Worm (Caenorhabditis elegans) whole organism, L4/young adult: ENCODE results near the gene C02E7.7.

Experiments used
- W03F9.2 ChIP-seq: fragments of 150-350 bp; optimal IDR thresholded peaks from 2 replicates; lab custom pipeline; 2014; ENCODE audit warnings: missing biosample characterization, missing genetic modification characterization
- dao-5 ChIP-seq: sonication (generic microtip); optimal IDR thresholded peaks from 2 replicates; lab custom pipeline; 2016; ENCODE audit warnings: missing genotype, missing genetic modification characterization, moderate library complexity, missing compliant biosample characterization
- him-1 ChIP-seq: sonication (generic microtip); optimal IDR thresholded peaks from 2 replicates; lab custom pipeline; 2016; ENCODE audit warnings: missing genotype, missing genetic modification reagents, missing genetic modification characterization, missing compliant biosample characterization

- TF ChIP-seq W03F9.2 (tag; lab: Kevin White, UChicago) (no peak), him-1 (no peak), dao-5 (tag; lab: Kevin White, UChicago) (no peak)
Measured at ce11 chrV:4932814-4933213, 14.4 kb upstream of the C02E7.7 start, which contains the start of gene C02E7.10.
